Fruit fly (Drosophila melanogaster): ENCODE data around the gene CG31103.

- TF ChIP-seq CG8478 (optimal IDR thresholded peaks at IDR 0.05) (no peak), EcR (GFP tag; optimal IDR thresholded peaks at IDR 0.05) (no peak), pan (optimal IDR thresholded peaks at IDR 0.05) (no peak)
Measured at dm6 chr3R:25176517-25176916, 42.6 kb upstream of the CG31103 start.
